Fruit fly (Drosophila melanogaster) whole organism, embryonic: ENCODE data around the gene Ocrl.

ENCODE experiments used
- CG10267 ChIP-seq: fragments of 200-800 bp; sonication (Bioruptor generic); optimal IDR thresholded peaks from 2 replicates; lab custom pipeline; 2018; ENCODE audit warnings: missing biosample characterization, mild to moderate bottlenecking, missing genetic modification characterization, moderate library complexity
- CG10366 ChIP-seq: fragments of 200-800 bp; sonication (Bioruptor generic); IDR thresholded peaks from 2 replicates; pipeline ENCODE4 v1.3.6; 2022; ENCODE audit warnings: missing biosample characterization, missing genetic modification characterization
- CG11247 ChIP-seq: fragments of 200-800 bp; sonication (Bioruptor generic); IDR thresholded peaks from 2 replicates; pipeline ENCODE4 v1.3.6; 2022; ENCODE audit warnings: missing biosample characterization, missing genetic modification characterization
- CG12659 ChIP-seq: fragments of 200-800 bp; sonication (Bioruptor generic); optimal IDR thresholded peaks from 3 replicates; lab custom pipeline; 2017; ENCODE audit warnings: mild to moderate bottlenecking, missing biosample characterization, missing genetic modification reagents, missing genetic modification characterization
- CG15479 ChIP-seq: fragments of 200-800 bp; sonication (Bioruptor generic); optimal IDR thresholded peaks from 3 replicates; lab custom pipeline; 2019; ENCODE audit warnings: missing biosample characterization, mild to moderate bottlenecking, missing genetic modification characterization, moderate library complexity
- CG15514 ChIP-seq: fragments of 200-800 bp; sonication (Bioruptor generic); optimal IDR thresholded peaks from 3 replicates; lab custom pipeline; 2017; ENCODE audit warnings: missing biosample characterization, missing genetic modification characterization, mild to moderate bottlenecking, moderate library complexity, missing genetic modification reagents
- CG15696 ChIP-seq: fragments of 200-800 bp; sonication (Bioruptor generic); optimal IDR thresholded peaks from 2 replicates; lab custom pipeline; 2019; ENCODE audit warnings: missing biosample characterization, mild to moderate bottlenecking, missing genetic modification characterization, moderate library complexity
- CG2678 ChIP-seq: fragments of 200-800 bp; sonication (Bioruptor generic); optimal IDR thresholded peaks from 3 replicates; lab custom pipeline; 2019; ENCODE audit warnings: missing biosample characterization, mild to moderate bottlenecking, missing genetic modification characterization, moderate library complexity
- CG30403 ChIP-seq: fragments of 200-800 bp; sonication (Bioruptor generic); optimal IDR thresholded peaks from 3 replicates; lab custom pipeline; 2016; ENCODE audit warnings: missing biosample characterization, missing genetic modification characterization
- CG31365 ChIP-seq: fragments of 200-800 bp; sonication (Bioruptor generic); optimal IDR thresholded peaks from 2 replicates; lab custom pipeline; 2018; ENCODE audit warnings: missing biosample characterization, mild to moderate bottlenecking, missing genetic modification characterization
- CG6254 ChIP-seq: fragments of 200-800 bp; sonication (Bioruptor generic); optimal IDR thresholded peaks from 3 replicates; lab custom pipeline; 2017; ENCODE audit warnings: mild to moderate bottlenecking, missing biosample characterization, missing genetic modification reagents, missing genetic modification characterization
- CG7963 ChIP-seq: fragments of 200-800 bp; sonication (Bioruptor generic); IDR thresholded peaks from 3 replicates; pipeline ENCODE4 v1.3.6; 2022; ENCODE audit warnings: missing biosample characterization, missing genetic modification characterization; ENCODE audit not compliant: partially characterized antibody
- CG8944 ChIP-seq: fragments of 200-800 bp; sonication (Bioruptor generic); optimal IDR thresholded peaks from 3 replicates; lab custom pipeline; 2016; ENCODE audit warnings: missing biosample characterization, missing genetic modification characterization
- CHES-1-like ChIP-seq: fragments of 200-800 bp; sonication (Bioruptor generic); optimal IDR thresholded peaks from 2 replicates; lab custom pipeline; 2016; ENCODE audit warnings: missing biosample characterization, missing genetic modification characterization
- Dad ChIP-seq: fragments of 200-800 bp; sonication (Bioruptor generic); optimal IDR thresholded peaks from 3 replicates; lab custom pipeline; 2016; ENCODE audit warnings: missing biosample characterization, missing genetic modification characterization
- Dip2 ChIP-seq: fragments of 200-800 bp; sonication (Bioruptor generic); IDR thresholded peaks from 2 replicates; pipeline ENCODE4 v1.3.6; 2022; ENCODE audit warnings: missing biosample characterization, missing genetic modification characterization
- E2f2 ChIP-seq: fragments of 200-800 bp; sonication (Bioruptor generic); IDR thresholded peaks from 2 replicates; pipeline ENCODE4 v1.3.6; 2022; ENCODE audit warnings: missing biosample characterization, missing genetic modification characterization
- Elba2 ChIP-seq: fragments of 200-800 bp; sonication (Bioruptor generic); optimal IDR thresholded peaks from 3 replicates; lab custom pipeline; 2016; ENCODE audit warnings: missing biosample characterization, missing genetic modification characterization
- Gug ChIP-seq: fragments of 200-800 bp; sonication (Bioruptor generic); IDR thresholded peaks from 4 replicates; pipeline ENCODE4 v1.3.6; 2022; ENCODE audit warnings: missing biosample characterization, missing genetic modification characterization
- Hr51 ChIP-seq, 2 experiments: fragments of 200-800 bp; sonication (Bioruptor generic); optimal IDR thresholded peaks; 2 replicates in 1 of 2; 3 replicates in 1 of 2; lab custom pipeline; 2016 to 2018; ENCODE audit warnings: missing biosample characterization in 2 of 2, missing genetic modification characterization in 2 of 2, mild to moderate bottlenecking in 1 of 2, moderate library complexity in 1 of 2
- Hsf ChIP-seq: fragments of 200-800 bp; sonication (Bioruptor generic); optimal IDR thresholded peaks from 3 replicates; lab custom pipeline; 2016; ENCODE audit warnings: missing biosample characterization, missing genetic modification characterization
- MESR4 ChIP-seq: fragments of 200-800 bp; sonication (Bioruptor generic); optimal IDR thresholded peaks from 2 replicates; lab custom pipeline; 2018; ENCODE audit warnings: missing biosample characterization, mild to moderate bottlenecking, missing genetic modification characterization, moderate library complexity
- Med ChIP-seq: fragments of 200-800 bp; sonication (Bioruptor generic); peaks from one replicate; lab custom pipeline; 2016; ENCODE audit warnings: missing biosample characterization, missing genetic modification characterization, mild to moderate bottlenecking, inconsistent platforms, moderate library complexity
- Poxn ChIP-seq: fragments of 200-800 bp; sonication (Bioruptor generic); IDR thresholded peaks from 2 replicates; pipeline ENCODE4 v1.3.6; 2022; ENCODE audit warnings: missing biosample characterization, missing genetic modification characterization
- Sin3A ChIP-seq: fragments of >200 bp; optimal IDR thresholded peaks from 2 replicates; lab custom pipeline; 2018
- Sry-δ ChIP-seq: fragments of 200-800 bp; sonication (Bioruptor generic); optimal IDR thresholded peaks from 2 replicates; lab custom pipeline; 2016; ENCODE audit warnings: missing biosample characterization, missing genetic modification characterization
- Xbp1 ChIP-seq: fragments of 200-800 bp; sonication (Bioruptor generic); optimal IDR thresholded peaks from 3 replicates; lab custom pipeline; 2016; ENCODE audit warnings: missing biosample characterization, mild to moderate bottlenecking, missing genetic modification characterization
- ac ChIP-seq: fragments of 200-800 bp; sonication (Bioruptor generic); optimal IDR thresholded peaks from 3 replicates; lab custom pipeline; 2017; ENCODE audit warnings: missing biosample characterization, mild to moderate bottlenecking, missing genetic modification characterization
- al ChIP-seq: fragments of 200-800 bp; sonication (Bioruptor generic); IDR thresholded peaks from 2 replicates; pipeline ENCODE4 v1.3.6; 2022; ENCODE audit warnings: missing biosample characterization, missing genetic modification characterization
- caup ChIP-seq: fragments of 200-800 bp; sonication (Bioruptor generic); optimal IDR thresholded peaks from 3 replicates; lab custom pipeline; 2017; ENCODE audit warnings: missing biosample characterization, mild to moderate bottlenecking, missing genetic modification characterization, moderate library complexity; ENCODE audit not compliant: severe bottlenecking
- crp ChIP-seq, 2 experiments: fragments of 200-800 bp; sonication (Bioruptor generic); optimal IDR thresholded peaks; 2 replicates in 1 of 2; 3 replicates in 1 of 2; lab custom pipeline; 2017; ENCODE audit warnings: missing biosample characterization in 2 of 2, missing genetic modification characterization in 2 of 2, mild to moderate bottlenecking in 1 of 2, moderate library complexity in 1 of 2
- fu2 ChIP-seq: fragments of 200-800 bp; sonication (Bioruptor generic); optimal IDR thresholded peaks from 2 replicates; lab custom pipeline; 2016; ENCODE audit warnings: missing biosample characterization, missing genetic modification characterization
- gcm ChIP-seq: fragments of 200-800 bp; sonication (Bioruptor generic); optimal IDR thresholded peaks from 2 replicates; lab custom pipeline; 2019; ENCODE audit warnings: missing biosample characterization, mild to moderate bottlenecking, missing genetic modification characterization, moderate library complexity
- gfzf ChIP-seq: fragments of 200-800 bp; sonication (Bioruptor generic); optimal IDR thresholded peaks from 2 replicates; lab custom pipeline; 2016; ENCODE audit warnings: missing biosample characterization, mild to moderate bottlenecking, missing genetic modification characterization, moderate library complexity
- grau ChIP-seq: fragments of 200-800 bp; optimal IDR thresholded peaks from 3 replicates; lab custom pipeline; 2019; ENCODE audit warnings: missing biosample characterization, mild to moderate bottlenecking, missing genetic modification characterization, moderate library complexity
- hb ChIP-seq: fragments of 200-800 bp; sonication (Bioruptor generic); IDR thresholded peaks from 3 replicates; pipeline ENCODE4 v1.3.6; 2022; ENCODE audit warnings: missing biosample characterization, missing genetic modification characterization; ENCODE audit not compliant: partially characterized antibody
- hbn ChIP-seq: fragments of 200-800 bp; sonication (Bioruptor generic); IDR thresholded peaks from 2 replicates; pipeline ENCODE4 v1.3.6; 2022; ENCODE audit warnings: missing biosample characterization, missing genetic modification characterization; ENCODE audit not compliant: partially characterized antibody
- insv ChIP-seq, 2 experiments: fragments of 200-800 bp; sonication (Bioruptor generic); optimal IDR thresholded peaks; 3 replicates each; lab custom pipeline; 2016 to 2018; ENCODE audit warnings: missing biosample characterization in 2 of 2, missing genetic modification characterization in 2 of 2
- knrl ChIP-seq: fragments of 200-800 bp; sonication (Bioruptor generic); IDR thresholded peaks from 3 replicates; pipeline ENCODE4 v1.3.6; 2022; ENCODE audit warnings: missing biosample characterization, missing genetic modification characterization; ENCODE audit not compliant: partially characterized antibody
- lab ChIP-seq: fragments of 200-800 bp; sonication (Bioruptor generic); optimal IDR thresholded peaks from 3 replicates; lab custom pipeline; 2017; ENCODE audit warnings: missing biosample characterization, missing genetic modification characterization, mild to moderate bottlenecking, moderate library complexity, missing genetic modification reagents
- otp ChIP-seq: fragments of 200-800 bp; sonication (Bioruptor generic); IDR thresholded peaks from 3 replicates; pipeline ENCODE4, ENCODE4 v1.3.6; 2022; ENCODE audit warnings: missing biosample characterization, missing genetic modification characterization
- pan ChIP-seq, 4 experiments: fragments of >200 bp in 3 of 4; fragments of 200-800 bp in 1 of 4; sonication (Bioruptor generic) in 1 of 4; optimal IDR thresholded peaks in 3 of 4; IDR thresholded peaks in 1 of 4; 2 replicates each; pipeline versions ENCODE4 v1.3.6 to Lab custom; 2017 to 2022; ENCODE audit warnings: missing biosample characterization in 2 of 4, missing genetic modification characterization in 2 of 4, mixed read lengths in 1 of 4
- prd ChIP-seq, 3 experiments: fragments of >200 bp in 2 of 3; fragments of 200-800 bp in 1 of 3; sonication (Bioruptor generic) in 1 of 3; optimal IDR thresholded peaks in 2 of 3; IDR thresholded peaks in 1 of 3; 2 replicates in 2 of 3; 3 replicates in 1 of 3; pipeline versions ENCODE4 v1.3.6 to Lab custom; 2017 to 2022; ENCODE audit warnings: missing biosample characterization in 1 of 3, missing genetic modification characterization in 1 of 3
- repo ChIP-seq: fragments of 200-800 bp; sonication (Bioruptor generic); optimal IDR thresholded peaks from 2 replicates; lab custom pipeline; 2016; ENCODE audit warnings: missing biosample characterization, missing genetic modification characterization
- sqz ChIP-seq: fragments of 200-800 bp; sonication (Bioruptor generic); optimal IDR thresholded peaks from 3 replicates; lab custom pipeline; 2018; ENCODE audit warnings: missing biosample characterization, mild to moderate bottlenecking, missing genetic modification characterization
- sug ChIP-seq: fragments of 200-800 bp; optimal IDR thresholded peaks from 2 replicates; lab custom pipeline; 2019; ENCODE audit warnings: missing biosample characterization, mild to moderate bottlenecking, missing genetic modification characterization, moderate library complexity
- tup ChIP-seq: fragments of 200-800 bp; sonication (Bioruptor generic); optimal IDR thresholded peaks from 2 replicates; lab custom pipeline; 2016; ENCODE audit warnings: missing biosample characterization, mild to moderate bottlenecking, missing genetic modification characterization, moderate library complexity
- zfh2 ChIP-seq: fragments of 200-800 bp; sonication (Bioruptor generic); optimal IDR thresholded peaks from 2 replicates; lab custom pipeline; 2016; ENCODE audit warnings: missing biosample characterization, missing genetic modification characterization

The Ocrl gene

DNA sequence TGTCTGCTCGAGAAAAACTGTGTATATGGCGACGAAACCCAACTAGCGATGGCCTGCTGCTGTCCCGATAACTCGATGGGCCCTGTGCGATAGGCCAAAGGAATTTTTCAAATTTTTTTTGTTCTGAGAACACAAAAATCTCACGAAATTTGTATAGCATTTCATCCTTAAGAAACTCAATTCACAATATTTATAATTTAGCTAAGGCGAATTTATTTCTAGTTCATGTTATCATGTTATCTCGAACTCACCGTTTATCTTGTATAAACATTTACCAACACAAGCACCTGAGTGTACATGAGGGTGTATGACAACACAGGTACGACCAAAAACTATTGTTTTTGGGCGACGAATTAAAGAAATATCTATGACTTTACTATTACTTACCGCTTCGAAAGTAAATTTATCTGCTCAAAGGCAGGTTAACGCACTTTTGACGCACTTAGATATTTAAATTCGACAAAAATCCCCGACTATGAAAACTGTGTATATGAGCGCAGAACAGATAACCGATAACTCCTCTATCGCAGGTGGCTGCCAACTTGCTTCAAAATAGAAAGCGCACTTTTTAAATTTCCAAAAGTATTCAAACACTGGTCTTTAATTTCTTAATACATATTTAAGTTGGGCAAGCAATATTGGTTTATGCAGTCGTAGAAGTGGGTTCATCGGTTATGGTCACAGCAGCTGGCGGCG, 22.5 kb upstream of the Ocrl start, which contains the start of gene arm (continued):
- no peak for TF ChIP-seq pan (optimal IDR thresholded peaks at IDR 0.05; lab: Kevin White, UChicago)
- no peak for TF ChIP-seq pan (GFP tag; optimal IDR thresholded peaks at IDR 0.05 in 1 of 2, IDR thresholded peaks at IDR 0.05 in 1 of 2)
- peak; percentile 21 for TF ChIP-seq CG30403 (GFP tag; lab: Kevin White, UChicago)
- TF ChIP-seq Med (GFP tag; lab: Kevin White, UChicago), result peak; percentile 20
- TF ChIP-seq CG15696, result no peak
- TF ChIP-seq caup (GFP tag; lab: Kevin White, UChicago), result no peak
- no peak for TF ChIP-seq tup (GFP tag; lab: Kevin White, UChicago)
- TF ChIP-seq CG7963, result 0 out of 3 replicates have a peak, but pooled peaks have one; percentile 35
- no peak for TF ChIP-seq repo
- TF ChIP-seq otp (GFP tag; lab: Robert Waterston, UW), result no peak
- TF ChIP-seq hb (GFP tag; lab: Robert Waterston, UW), result no peak
- TF ChIP-seq Dip2 (GFP tag; lab: Robert Waterston, UW), result no peak
- TF ChIP-seq ac (GFP tag; lab: Kevin White, UChicago), result no peak
- 0 out of 3 replicates have a peak, but pooled peaks have one; percentile 11 for TF ChIP-seq knrl (GFP tag; lab: Robert Waterston, UW)
- TF ChIP-seq CG12659, result peak; percentile 6
- no peak for TF ChIP-seq Hr51 (GFP tag; optimal IDR thresholded peaks at IDR 0.05; lab: Kevin White, UChicago)
- TF ChIP-seq grau (tag; lab: Kevin White, UChicago), result no peak
- TF ChIP-seq E2f2 (GFP tag; lab: Robert Waterston, UW), result peak; percentile 85
- no peak for TF ChIP-seq Gug (GFP tag; lab: Robert Waterston, UW)
- no peak for TF ChIP-seq CG31365
- no peak for TF ChIP-seq CG8944 (GFP tag; lab: Kevin White, UChicago)
- peak; percentile 11 for TF ChIP-seq CG15514 (GFP tag; lab: Kevin White, UChicago)
- no peak for TF ChIP-seq crp (GFP tag; optimal IDR thresholded peaks at IDR 0.05; lab: Kevin White, UChicago)
- no peak for TF ChIP-seq CG6254 (GFP tag; lab: Kevin White, UChicago)
- TF ChIP-seq CG10366 (GFP tag; lab: Robert Waterston, UW), result no peak
- TF ChIP-seq Hsf (GFP tag; lab: Kevin White, UChicago), result no peak
- TF ChIP-seq sqz (GFP tag; lab: Kevin White, UChicago), result peak; percentile 23
- no peak for TF ChIP-seq CHES-1-like (GFP tag; lab: Kevin White, UChicago)
- TF ChIP-seq Elba2 (GFP tag; lab: Kevin White, UChicago), result no peak
- peak; percentile 16 for TF ChIP-seq gfzf (GFP tag; lab: Kevin White, UChicago)
- no peak for TF ChIP-seq Dad (GFP tag; lab: Kevin White, UChicago)
- no peak for TF ChIP-seq hbn (GFP tag; lab: Robert Waterston, UW)
- TF ChIP-seq Sry-δ (GFP tag; lab: Kevin White, UChicago), result peak; percentile 77
- no peak for TF ChIP-seq insv (GFP tag; optimal IDR thresholded peaks at IDR 0.05; lab: Kevin White, UChicago)
- TF ChIP-seq sug (tag; lab: Kevin White, UChicago), result no peak
- TF ChIP-seq CG15479, result no peak
- no peak for TF ChIP-seq Sin3A (lab: Kevin White, UChicago)
- peak; percentile 2 for TF ChIP-seq zfh2 (GFP tag; lab: Kevin White, UChicago)
- TF ChIP-seq CG10267 (tag; lab: Kevin White, UChicago), result peak; percentile 19
- no peak for TF ChIP-seq Poxn (GFP tag; lab: Robert Waterston, UW)
- no peak for TF ChIP-seq lab
- no peak for TF ChIP-seq Xbp1
- no peak for TF ChIP-seq CG11247 (GFP tag; lab: Robert Waterston, UW)
- no peak for TF ChIP-seq gcm (GFP tag; lab: Kevin White, UChicago)
- TF ChIP-seq MESR4 (GFP tag; lab: Kevin White, UChicago), result no peak
- no peak for TF ChIP-seq CG2678 (tag; lab: Kevin White, UChicago)
- no peak for TF ChIP-seq prd (optimal IDR thresholded peaks at IDR 0.05; lab: Kevin White, UChicago)
- TF ChIP-seq prd (GFP tag; IDR thresholded peaks at IDR 0.05; lab: Robert Waterston, UW), result no peak
- TF ChIP-seq al, result no peak
- no peak for TF ChIP-seq fu2 (GFP tag; lab: Kevin White, UChicago)
